Fruit fly (Drosophila melanogaster): ENCODE data around the gene pll.
A peak's percentile ranks its signal among the peaks of the same experiment; 100 is the strongest.

The pll gene

dm6 chr3R:27281022-27281810 lies 28.2 kb upstream of the pll start (continued):
- peak; percentile 99 for TF ChIP-seq woc (GFP tag; optimal IDR thresholded peaks at IDR 0.05)
- TF ChIP-seq CG9705 (GFP tag; optimal IDR thresholded peaks at IDR 0.05) = peak; percentile 35
- peak; percentile 87 for TF ChIP-seq dmrt93B (GFP tag; optimal IDR thresholded peaks at IDR 0.05)
- TF ChIP-seq rgr (GFP tag; optimal IDR thresholded peaks at IDR 0.05) = peak; percentile 98

- TF ChIP-seq Vsx2 (GFP tag; optimal IDR thresholded peaks at IDR 0.05; ENCODE audit: partially characterized antibody) (no peak), sv (GFP tag; optimal IDR thresholded peaks at IDR 0.05) (no peak), Abd-B (GFP tag; optimal IDR thresholded peaks at IDR 0.05) (no peak), Mio (GFP tag; optimal IDR thresholded peaks at IDR 0.05) (no peak), CG9705 (GFP tag; optimal IDR thresholded peaks at IDR 0.05) (no peak), fru (GFP tag; optimal IDR thresholded peaks at IDR 0.05) (no peak), usp (GFP tag; optimal IDR thresholded peaks at IDR 0.05) (no peak), dsf (GFP tag; optimal IDR thresholded peaks at IDR 0.05; ENCODE audit: borderline replicate concordance) (no peak), CrebA (GFP tag; optimal IDR thresholded peaks at IDR 0.05; ENCODE audit: borderline replicate concordance) (no peak)
Measured at dm6 chr3R:27279478-27279877, 26.5 kb upstream of the pll start.

dm6 chr3R:27274533-27275447 lies 21.8 kb upstream of the pll start, which contains the start of gene CG5938:
Gene CG5938 (plus strand): TSS chr3R:27274794.
- TF ChIP-seq lola (GFP tag; optimal IDR thresholded peaks at IDR 0.05) = no peak
- TF ChIP-seq sv (GFP tag; optimal IDR thresholded peaks at IDR 0.05) = peak; percentile 40
- TF ChIP-seq Sp1 (GFP tag; optimal IDR thresholded peaks at IDR 0.05) = peak; percentile 15
- TF ChIP-seq sage (GFP tag; optimal IDR thresholded peaks at IDR 0.05) = no peak
- peak; percentile 30 for TF ChIP-seq Hnf4 (GFP tag; optimal IDR thresholded peaks at IDR 0.05)
- no peak for TF ChIP-seq tai (GFP tag; optimal IDR thresholded peaks at IDR 0.05)
- no peak for TF ChIP-seq dmrt93B (GFP tag; optimal IDR thresholded peaks at IDR 0.05)
- no peak for TF ChIP-seq Dfd (GFP tag; optimal IDR thresholded peaks at IDR 0.05)
- no peak for TF ChIP-seq Hr78 (GFP tag; optimal IDR thresholded peaks at IDR 0.05)
- TF ChIP-seq N (GFP tag; optimal IDR thresholded peaks at IDR 0.05) = no peak
- TF ChIP-seq Dif (GFP tag; optimal IDR thresholded peaks at IDR 0.05; ENCODE audit: partially characterized antibody) = no peak
- TF ChIP-seq dsf (GFP tag; optimal IDR thresholded peaks at IDR 0.05; ENCODE audit: borderline replicate concordance) = no peak
- TF ChIP-seq GATAd (GFP tag; optimal IDR thresholded peaks at IDR 0.05) = no peak
- peak; percentile 55 for TF ChIP-seq HLH106 (tag; optimal IDR thresholded peaks at IDR 0.05)
- TF ChIP-seq fru (GFP tag; optimal IDR thresholded peaks at IDR 0.05) = no peak
- no peak for TF ChIP-seq woc (GFP tag; optimal IDR thresholded peaks at IDR 0.05)
- no peak for TF ChIP-seq psq (GFP tag; optimal IDR thresholded peaks at IDR 0.05)
- TF ChIP-seq CG32264 (GFP tag; optimal IDR thresholded peaks at IDR 0.05) = no peak
- TF ChIP-seq foxo (GFP tag; optimal IDR thresholded peaks at IDR 0.05) = peak in 1 of 2 experiments; percentile 21
- peak; percentile 35 for TF ChIP-seq jim (GFP tag; optimal IDR thresholded peaks at IDR 0.05)
- peak; percentile 29 for TF ChIP-seq rgr (GFP tag; optimal IDR thresholded peaks at IDR 0.05)
- TF ChIP-seq brk (GFP tag; optimal IDR thresholded peaks at IDR 0.05) = no peak
- TF ChIP-seq pan (optimal IDR thresholded peaks at IDR 0.05) = no peak
- no peak for TF ChIP-seq CG9705 (GFP tag; optimal IDR thresholded peaks at IDR 0.05)
- no peak for TF ChIP-seq Myc (optimal IDR thresholded peaks at IDR 0.05)
- peak; percentile 49 for TF ChIP-seq Hr83 (GFP tag; optimal IDR thresholded peaks at IDR 0.05; ENCODE audit: poor library complexity, severe bottlenecking)
- no peak for TF ChIP-seq CrebA (GFP tag; optimal IDR thresholded peaks at IDR 0.05; ENCODE audit: borderline replicate concordance)
- TF ChIP-seq OdsH (GFP tag; optimal IDR thresholded peaks at IDR 0.05) = no peak
- TF ChIP-seq dl (GFP tag; optimal IDR thresholded peaks at IDR 0.05; ENCODE audit: insufficient read depth in 1 of 2, partially characterized antibody in 2 of 2) = no peak
- peak; percentile 31 for TF ChIP-seq h (GFP tag; optimal IDR thresholded peaks at IDR 0.05)
- TF ChIP-seq Abd-B (GFP tag; optimal IDR thresholded peaks at IDR 0.05) = no peak
- TF ChIP-seq br (GFP tag; optimal IDR thresholded peaks at IDR 0.05) = peak; percentile 14
- peak; percentile 23 for TF ChIP-seq Jra (GFP tag; optimal IDR thresholded peaks at IDR 0.05)
- no peak for TF ChIP-seq Mio (GFP tag; optimal IDR thresholded peaks at IDR 0.05)
- no peak for TF ChIP-seq Vsx2 (GFP tag; optimal IDR thresholded peaks at IDR 0.05; ENCODE audit: partially characterized antibody)
- TF ChIP-seq usp (GFP tag; optimal IDR thresholded peaks at IDR 0.05) = no peak
- no peak for TF ChIP-seq ey (GFP tag; optimal IDR thresholded peaks at IDR 0.05)
- no peak for TF ChIP-seq Rel (GFP tag; optimal IDR thresholded peaks at IDR 0.05)
- peak; percentile 94 for TF ChIP-seq Rel (tag; optimal IDR thresholded peaks at IDR 0.05)
